Fruit fly (Drosophila melanogaster): Measurements from ENCODE around the gene CG18661.

Gene CG18661

DNA sequence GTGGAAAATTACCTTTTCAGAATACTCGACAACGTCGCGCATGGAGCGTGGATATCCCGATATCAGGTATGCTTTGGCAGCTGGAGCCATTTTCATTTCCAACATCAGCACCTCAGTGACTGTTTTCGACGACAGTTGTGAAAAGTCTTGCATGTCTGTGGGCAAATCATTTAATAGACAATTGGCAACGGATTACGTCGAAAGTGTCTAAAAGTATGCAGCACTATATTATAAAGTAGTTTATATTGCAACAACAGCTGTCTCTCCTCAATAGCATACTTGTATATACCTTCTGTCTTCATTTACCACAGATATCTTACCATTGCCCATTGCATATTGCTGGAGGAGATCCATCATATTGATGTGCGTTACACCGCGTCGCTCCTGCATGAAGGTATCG lies 24.5 kb upstream of the CG18661 start:
- TF ChIP-seq CG8478 (optimal IDR thresholded peaks at IDR 0.05) (no peak), CTCF (optimal IDR thresholded peaks at IDR 0.05) (no peak)

DNA sequence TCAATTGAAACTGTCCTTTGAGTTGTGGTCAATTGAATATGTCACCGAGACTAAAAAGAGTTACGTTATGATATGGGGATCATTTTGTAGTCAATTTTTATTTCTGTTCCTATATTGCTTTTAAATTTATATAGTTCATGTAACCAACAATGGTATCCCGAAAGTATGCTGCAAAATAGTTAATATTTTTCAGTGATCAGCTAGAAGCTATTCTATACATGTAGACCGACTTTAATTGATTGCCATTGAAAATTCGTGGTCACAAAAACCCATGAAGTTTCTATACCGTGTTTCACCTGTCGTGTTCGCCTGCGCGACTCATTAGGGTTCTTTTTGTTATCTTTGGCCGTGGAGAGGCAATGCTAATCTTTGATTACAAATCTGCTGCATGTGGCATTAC lies 22.9 kb upstream of the CG18661 start:
- no peak for TF ChIP-seq CTCF (optimal IDR thresholded peaks at IDR 0.05)
- no peak for TF ChIP-seq CG8478 (optimal IDR thresholded peaks at IDR 0.05)

DNA sequence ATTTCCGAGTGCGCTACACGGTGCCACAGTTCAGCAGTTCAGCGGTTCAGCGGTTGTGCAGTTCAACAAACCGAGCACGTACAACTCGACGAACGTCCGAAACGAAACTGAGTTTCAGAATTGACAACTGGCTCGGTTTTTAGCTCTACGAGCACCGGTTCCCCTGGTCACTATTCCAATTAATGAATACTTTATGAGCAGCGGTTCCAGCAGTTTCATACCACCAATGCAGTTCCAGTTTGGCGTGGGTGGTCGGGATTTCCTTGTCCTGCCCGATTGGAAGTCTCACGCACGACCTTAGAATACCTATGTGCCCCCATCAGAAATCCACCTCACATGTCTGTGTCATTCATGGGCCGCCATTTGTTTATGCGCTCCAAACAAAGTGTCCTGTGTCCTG lies 22.1 kb upstream of the CG18661 start, which contains the start of gene CG9541:
Gene CG9541 (minus strand): TSS at position 101 of the 400 bp plus-strand sequence.
- TF ChIP-seq CTCF (optimal IDR thresholded peaks at IDR 0.05) (no peak), CG8478 (optimal IDR thresholded peaks at IDR 0.05) (no peak)

- no peak for TF ChIP-seq CTCF (optimal IDR thresholded peaks at IDR 0.05)
Measured at dm6 chr2L:8980359-8980758, 17.0 kb upstream of the CG18661 start, which contains the start of gene CG18662. CG18662 (plus strand) TSS chr2L:8980659.

dm6 chr2L:8982584-8983302 lies 14.7 kb upstream of the CG18661 start:
- TF ChIP-seq CTCF (optimal IDR thresholded peaks at IDR 0.05) (no peak), CG8478 (optimal IDR thresholded peaks at IDR 0.05) (no peak)

- TF ChIP-seq CG8478 (optimal IDR thresholded peaks at IDR 0.05), result no peak
- TF ChIP-seq CTCF (optimal IDR thresholded peaks at IDR 0.05), result no peak
Measured at dm6 chr2L:8984614-8985318, 12.6 kb upstream of the CG18661 start, which contains the start of gene CG13101. CG13101 (minus strand) TSS chr2L:8984872.

- no peak for TF ChIP-seq CG8478 (optimal IDR thresholded peaks at IDR 0.05)
- TF ChIP-seq CTCF (optimal IDR thresholded peaks at IDR 0.05), result no peak
Measured at dm6 chr2L:8987251-8987937, 10.0 kb upstream of the CG18661 start.

DNA sequence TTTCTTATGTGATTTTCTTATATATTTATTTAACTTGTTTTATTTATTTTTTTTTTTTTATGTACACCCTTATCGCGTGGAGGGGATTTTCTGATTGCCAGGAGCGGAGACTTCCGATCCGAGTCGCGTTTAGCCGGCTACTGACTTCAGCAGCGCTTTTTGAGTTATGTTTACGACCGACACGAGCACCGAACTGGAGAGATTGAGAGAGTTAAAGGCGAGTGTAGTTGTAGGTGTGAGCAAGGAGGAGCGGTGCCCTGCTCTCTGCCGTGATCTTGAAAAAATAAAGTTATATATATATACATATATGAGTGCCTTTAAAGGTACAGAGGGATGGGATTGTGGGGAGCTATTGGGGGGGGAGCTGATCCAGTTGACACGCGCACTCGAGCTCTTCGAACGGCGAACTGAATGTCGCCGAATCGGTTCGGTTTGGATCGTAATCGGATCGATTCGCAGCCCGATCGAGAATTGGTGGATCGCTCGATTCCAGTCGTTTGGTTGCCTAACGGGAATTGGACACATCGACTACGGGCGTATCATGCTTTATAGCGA lies 8.3 kb upstream of the CG18661 start, which contains the start of gene rost:
Gene rost (minus strand): TSS at position 503 of the 555 bp plus-strand sequence.
- no peak for TF ChIP-seq CG8478 (optimal IDR thresholded peaks at IDR 0.05)
- TF ChIP-seq CTCF (optimal IDR thresholded peaks at IDR 0.05), result no peak

DNA sequence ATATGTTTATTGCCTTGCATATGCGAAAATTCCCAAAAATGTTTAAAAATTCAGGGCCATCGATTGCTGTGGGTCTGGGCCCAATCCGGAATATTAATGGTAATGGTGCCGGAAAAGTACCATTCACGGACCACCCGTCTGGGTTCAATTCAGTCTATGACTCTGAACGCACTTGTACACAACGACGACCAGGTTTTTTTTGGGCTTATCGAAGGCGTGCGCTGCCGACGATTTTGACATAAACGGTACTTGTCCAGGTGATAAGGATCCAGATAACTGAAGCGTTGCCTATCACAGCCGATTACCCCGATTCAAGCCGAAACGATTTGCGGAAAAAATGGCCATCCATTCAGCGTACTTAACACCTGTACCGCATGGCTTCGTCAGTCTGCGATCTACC lies 5.8 kb upstream of the CG18661 start, which contains the start of gene CG9555:
Gene CG9555 (plus strand): TSS at position 153 of the 400 bp plus-strand sequence.
- TF ChIP-seq CG8478 (optimal IDR thresholded peaks at IDR 0.05), result no peak

DNA sequence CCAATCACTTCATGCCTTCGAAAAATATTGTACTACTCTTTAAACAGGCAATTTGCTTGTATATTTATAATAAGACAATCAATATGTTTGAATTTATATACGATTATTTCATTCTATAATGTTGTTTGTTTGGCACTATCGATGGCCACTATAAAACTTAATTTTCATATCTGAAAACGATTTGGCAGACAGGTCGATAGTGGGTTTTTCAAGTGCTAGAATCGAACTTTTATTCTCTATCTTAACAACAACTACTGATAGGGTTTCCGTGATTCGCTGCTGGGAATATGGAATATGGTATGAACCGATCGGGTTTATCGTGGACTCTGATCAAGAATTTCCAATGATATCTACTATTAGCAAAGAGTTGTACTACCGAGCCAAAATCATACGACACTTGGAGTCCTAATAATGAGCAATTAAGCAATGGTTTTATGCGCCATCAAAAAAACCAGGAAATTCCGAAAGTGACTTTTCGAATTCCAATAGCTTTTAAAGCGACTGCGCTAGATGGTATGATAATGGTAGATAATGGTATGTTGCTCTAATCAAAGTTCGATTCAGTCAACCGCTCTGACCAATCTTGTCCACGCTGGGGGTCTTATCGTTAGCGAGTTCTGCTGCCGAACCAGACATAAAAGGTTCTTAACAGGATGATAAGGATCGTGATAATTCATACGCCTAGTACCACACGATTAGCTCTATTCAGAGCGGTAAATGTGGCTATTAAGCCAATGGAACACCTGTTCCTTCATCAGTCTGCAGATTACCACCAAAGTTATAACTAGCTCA lies 3.6 kb upstream of the CG18661 start, which contains the start of gene CG17906:
Gene CG17906 (plus strand): TSS at position 742 of the 792 bp plus-strand sequence.
- no peak for TF ChIP-seq CG8478 (optimal IDR thresholded peaks at IDR 0.05)
- TF ChIP-seq CTCF (optimal IDR thresholded peaks at IDR 0.05), result no peak

dm6 chr2L:8998237-8998636 lies 832 bp downstream of the CG18661 start, which contains the start of gene Try29F:
Try29F (plus strand) TSS chr2L:8998537.
- TF ChIP-seq CG8478 (optimal IDR thresholded peaks at IDR 0.05) (no peak), CTCF (optimal IDR thresholded peaks at IDR 0.05) (no peak)

dm6 chr2L:9010267-9010666 lies 12.9 kb downstream of the CG18661 start, which contains the start of gene CG9568:
CG9568 (plus strand) TSS chr2L:9010583.
- TF ChIP-seq CTCF (optimal IDR thresholded peaks at IDR 0.05), result no peak
- no peak for TF ChIP-seq CG8478 (optimal IDR thresholded peaks at IDR 0.05)

DNA sequence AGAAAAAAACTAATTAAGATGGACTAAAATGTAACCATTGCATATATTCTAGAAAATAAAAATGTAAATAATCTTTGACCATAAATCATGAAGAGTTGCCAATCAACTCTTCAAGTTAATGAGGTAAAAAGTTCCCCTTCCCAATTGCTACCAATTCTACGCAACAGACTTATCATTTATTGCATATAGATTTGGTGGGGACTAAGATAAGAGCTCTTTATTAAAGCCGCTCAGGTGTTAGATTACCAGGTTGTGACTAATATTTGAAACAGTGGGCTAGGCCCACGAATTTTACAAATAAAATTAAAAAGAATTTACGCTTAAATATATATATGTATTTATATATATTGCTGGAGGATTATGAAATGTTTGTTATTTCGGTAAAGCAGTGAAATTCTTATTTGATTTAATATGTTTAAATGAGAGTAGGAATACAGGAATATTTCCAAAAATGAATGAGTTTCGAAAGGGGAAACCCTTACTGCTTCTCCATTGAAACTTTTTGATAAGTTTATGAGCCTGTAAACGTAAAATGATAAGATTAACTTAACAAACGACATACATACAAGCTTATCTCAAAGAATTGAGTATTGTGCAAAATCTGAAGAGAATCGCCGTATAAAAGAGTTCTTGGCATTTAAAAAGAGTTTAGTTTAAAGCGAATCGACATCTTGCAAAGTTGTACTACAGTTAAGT lies 14.3 kb downstream of the CG18661 start, which contains the start of gene CG13102:
Gene CG13102 (plus strand): TSS at position 646 of the 696 bp plus-strand sequence.
- TF ChIP-seq CTCF (optimal IDR thresholded peaks at IDR 0.05) (no peak), CG8478 (optimal IDR thresholded peaks at IDR 0.05) (no peak)
